Worm (Caenorhabditis elegans): ENCODE measurements around the gene F10E9.2.

DNA sequence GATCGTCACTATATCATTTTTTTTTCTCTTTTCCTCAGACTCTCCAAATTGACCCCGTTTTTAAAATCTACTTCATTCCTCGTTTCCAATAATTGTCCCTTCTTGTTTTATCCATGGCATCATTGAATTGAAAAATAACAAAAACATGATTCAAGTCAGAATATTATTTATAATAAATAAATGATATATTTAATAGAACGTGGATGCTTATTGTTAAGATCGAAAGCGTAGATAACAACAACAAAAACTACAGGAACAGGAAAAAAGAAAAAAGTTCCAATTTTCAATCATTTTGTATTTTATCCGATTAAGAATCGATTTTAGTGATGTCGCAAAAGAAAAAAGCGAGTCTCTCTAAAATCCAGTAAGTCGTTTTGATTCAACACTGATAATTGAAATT is at the start of gene F10E9.2:
- TF ChIP-seq attf-6 (GFP tag; IDR thresholded peaks at IDR 0.05): no peak
- TF ChIP-seq Y67H2A.10 (GFP tag; conservative IDR thresholded peaks at IDR 0.05): no peak
- TF ChIP-seq cebp-2 (GFP tag; IDR thresholded peaks at IDR 0.05): no peak
- no peak for TF ChIP-seq C06A6.2 (GFP tag; conservative IDR thresholded peaks at IDR 0.05)
- no peak for TF ChIP-seq ZK185.1 (tag; optimal IDR thresholded peaks at IDR 0.05; ENCODE audit: poor library complexity, severe bottlenecking)
- TF ChIP-seq ztf-18 (tag; optimal IDR thresholded peaks at IDR 0.05): no peak
- TF ChIP-seq madf-3 (GFP tag; IDR thresholded peaks at IDR 0.05): no peak
